Worm (Caenorhabditis elegans) whole organism, young adult: Measurements from ENCODE around the gene hpl-2.
A peak's percentile ranks its signal among the peaks of the same experiment; 100 is the strongest.

ENCODE experiments used
- D2030.7 ChIP-seq: fragments of 200-800 bp; sonication (Bioruptor generic); IDR thresholded peaks from 2 replicates; pipeline ENCODE4 v1.3.6; 2022; ENCODE audit warnings: missing genetic modification reagents, missing genetic modification characterization, missing compliant biosample characterization
- F23B12.7 ChIP-seq: sonication (generic microtip); optimal IDR thresholded peaks from 2 replicates; lab custom pipeline; 2017; ENCODE audit warnings: missing genetic modification characterization, mild to moderate bottlenecking, missing compliant biosample characterization, antibody characterized with exemption, moderate library complexity; ENCODE audit not compliant: insufficient read depth
- F37B4.10 ChIP-seq: fragments of 200-800 bp; sonication (Bioruptor generic); IDR thresholded peaks from 2 replicates; pipeline ENCODE4 v1.3.6; 2022; ENCODE audit warnings: missing genetic modification characterization, missing compliant biosample characterization
- F57C9.4 ChIP-seq: sonication (generic microtip); optimal IDR thresholded peaks from 2 replicates; lab custom pipeline; 2017; ENCODE audit warnings: mild to moderate bottlenecking, missing genetic modification characterization, missing compliant biosample characterization
- Y53G8AR.9 ChIP-seq: fragments of 200-800 bp; sonication (Bioruptor generic); conservative IDR thresholded peaks from 2 replicates; pipeline ENCODE4 v1.3.6; 2022; ENCODE audit warnings: missing genetic modification reagents, missing genetic modification characterization, missing compliant biosample characterization
- Y79H2A.3 ChIP-seq: fragments of 200-800 bp; sonication (Bioruptor generic); conservative IDR thresholded peaks from 2 replicates; pipeline ENCODE4 v1.3.6; 2022; ENCODE audit warnings: missing genetic modification reagents, missing genetic modification characterization, missing compliant biosample characterization
- Y95B8A.8 ChIP-seq: fragments of 200-800 bp; sonication (Bioruptor generic); IDR thresholded peaks from 2 replicates; pipeline ENCODE4 v1.3.6; 2022; ENCODE audit warnings: missing genetic modification reagents, missing genetic modification characterization, missing compliant biosample characterization
- ZK185.1 ChIP-seq: sonication (generic microtip); optimal IDR thresholded peaks from 2 replicates; lab custom pipeline; 2016; ENCODE audit warnings: mild to moderate bottlenecking, missing genetic modification characterization, missing compliant biosample characterization; ENCODE audit not compliant: poor library complexity, severe bottlenecking
- ama-1 ChIP-seq, 3 experiments: fragments of 150-350 bp in 1 of 3; sonication (generic microtip) in 2 of 3; optimal IDR thresholded peaks; 2 replicates each; lab custom pipeline; 2014 to 2018; ENCODE audit warnings: missing biosample characterization in 2 of 3, missing genetic modification characterization in 2 of 3, missing genetic modification reagents in 2 of 3
- attf-5 ChIP-seq: fragments of 200-800 bp; sonication (Bioruptor generic); optimal IDR thresholded peaks from 2 replicates; lab custom pipeline; 2018; ENCODE audit warnings: mild to moderate bottlenecking, missing genetic modification characterization, missing compliant biosample characterization
- attf-6 ChIP-seq: fragments of 200-800 bp; sonication (Bioruptor generic); IDR thresholded peaks from 2 replicates; pipeline ENCODE4 v1.3.6; 2022; ENCODE audit warnings: missing genetic modification reagents, missing genetic modification characterization, missing compliant biosample characterization
- ceh-91 ChIP-seq: fragments of 200-800 bp; sonication (Bioruptor generic); IDR thresholded peaks from 2 replicates; pipeline ENCODE4 v1.3.6; 2022; ENCODE audit warnings: missing genetic modification reagents, missing genetic modification characterization, missing compliant biosample characterization
- chd-7 ChIP-seq: sonication (generic microtip); optimal IDR thresholded peaks from 2 replicates; lab custom pipeline; 2016; ENCODE audit warnings: mild to moderate bottlenecking, missing genetic modification characterization, moderate library complexity, missing compliant biosample characterization
- egl-44 ChIP-seq: fragments of 200-800 bp; sonication (Bioruptor generic); IDR thresholded peaks from 2 replicates; pipeline ENCODE4 v1.3.6; 2022; ENCODE audit warnings: missing genetic modification reagents, missing genetic modification characterization, missing compliant biosample characterization
- him-1 ChIP-seq: sonication (generic microtip); optimal IDR thresholded peaks from 2 replicates; lab custom pipeline; 2016; ENCODE audit warnings: missing genotype, missing genetic modification reagents, missing genetic modification characterization, missing compliant biosample characterization
- hmg-20 ChIP-seq: fragments of 200-800 bp; sonication (Bioruptor generic); IDR thresholded peaks from 2 replicates; pipeline ENCODE4 v1.3.6; 2022; ENCODE audit warnings: missing genetic modification reagents, missing genetic modification characterization, missing compliant biosample characterization
- hsf-1 ChIP-seq: fragments of 200-800 bp; sonication (Bioruptor generic); IDR thresholded peaks from 2 replicates; pipeline ENCODE4 v1.3.6; 2022; ENCODE audit warnings: missing genetic modification reagents, missing genetic modification characterization, missing compliant biosample characterization
- lin-40 ChIP-seq: sonication (generic microtip); optimal IDR thresholded peaks from 2 replicates; lab custom pipeline; 2016; ENCODE audit warnings: missing genetic modification characterization, mild to moderate bottlenecking, missing compliant biosample characterization, missing genotype, missing genetic modification reagents
- lin-54 ChIP-seq: fragments of 200-800 bp; sonication (Bioruptor generic); optimal IDR thresholded peaks from 2 replicates; lab custom pipeline; 2018; ENCODE audit warnings: mild to moderate bottlenecking, missing genetic modification characterization, missing compliant biosample characterization
- lsl-1 ChIP-seq: fragments of 200-800 bp; sonication (Bioruptor generic); optimal IDR thresholded peaks from 2 replicates; lab custom pipeline; 2018; ENCODE audit warnings: mild to moderate bottlenecking, missing genetic modification characterization, moderate library complexity, missing compliant biosample characterization
- madf-3 ChIP-seq: fragments of 200-800 bp; sonication (Bioruptor generic); IDR thresholded peaks from 2 replicates; pipeline ENCODE4 v1.3.6; 2022; ENCODE audit warnings: missing genetic modification reagents, missing genetic modification characterization, missing compliant biosample characterization
- madf-6 ChIP-seq: fragments of 200-800 bp; sonication (Bioruptor generic); IDR thresholded peaks from 2 replicates; pipeline ENCODE4 v1.3.6; 2022; ENCODE audit warnings: missing genetic modification reagents, missing genetic modification characterization, missing compliant biosample characterization
- mcd-1 ChIP-seq: fragments of 200-800 bp; sonication (Bioruptor generic); IDR thresholded peaks from 2 replicates; pipeline ENCODE4 v1.3.6; 2022; ENCODE audit warnings: missing genetic modification reagents, missing genetic modification characterization, missing compliant biosample characterization
- nfyb-1 ChIP-seq: fragments of 200-800 bp; sonication (Bioruptor generic); IDR thresholded peaks from 2 replicates; pipeline ENCODE4 v1.3.6; 2022; ENCODE audit warnings: missing genetic modification reagents, missing genetic modification characterization, missing compliant biosample characterization
- nhr-27 ChIP-seq: fragments of 200-800 bp; sonication (Bioruptor generic); optimal IDR thresholded peaks from 2 replicates; lab custom pipeline; 2018; ENCODE audit warnings: mild to moderate bottlenecking, missing genetic modification characterization, moderate library complexity, missing compliant biosample characterization
- pbrm-1 ChIP-seq: fragments of 200-800 bp; sonication (Bioruptor generic); IDR thresholded peaks from 2 replicates; pipeline ENCODE4 v1.3.6; 2022; ENCODE audit warnings: missing genetic modification reagents, missing genetic modification characterization, missing compliant biosample characterization
- pha-4 ChIP-seq: fragments of 150-350 bp; sonication (generic microtip); optimal IDR thresholded peaks from 2 replicates; lab custom pipeline; 2014; ENCODE audit warnings: missing biosample characterization, missing genetic modification reagents, missing genetic modification characterization
- rec-8 ChIP-seq, 2 experiments: sonication (generic microtip); optimal IDR thresholded peaks; 2 replicates each; lab custom pipeline; 2016; ENCODE audit warnings: mild to moderate bottlenecking in 2 of 2, missing genetic modification characterization in 2 of 2, missing genetic modification reagents in 2 of 2, missing genotype in 2 of 2, missing biosample characterization in 1 of 2, missing compliant biosample characterization in 1 of 2, moderate library complexity in 1 of 2
- repo-1 ChIP-seq: sonication (generic microtip); optimal IDR thresholded peaks from 2 replicates; lab custom pipeline; 2017; ENCODE audit warnings: mild to moderate bottlenecking, missing genetic modification characterization, missing compliant biosample characterization
- rpc-1 ChIP-seq, 2 experiments: fragments of 150-350 bp in 1 of 2; sonication (generic microtip) in 1 of 2; optimal IDR thresholded peaks; 2 replicates each; lab custom pipeline; 2014 to 2018; ENCODE audit warnings: missing biosample characterization in 1 of 2, missing genetic modification characterization in 1 of 2, missing genetic modification reagents in 1 of 2, missing genotype in 1 of 2
- sea-2 ChIP-seq: fragments of 200-800 bp; sonication (Bioruptor generic); IDR thresholded peaks from 2 replicates; pipeline ENCODE4 v1.3.6; 2022; ENCODE audit warnings: missing genetic modification characterization, missing compliant biosample characterization
- snpc-1.3 ChIP-seq: sonication (generic microtip); optimal IDR thresholded peaks from 2 replicates; lab custom pipeline; 2017; ENCODE audit warnings: missing genetic modification characterization, mild to moderate bottlenecking, missing compliant biosample characterization, antibody characterized with exemption, moderate library complexity, missing genotype, missing genetic modification reagents; ENCODE audit not compliant: insufficient read depth
- snpc-3.4 ChIP-seq: sonication (generic microtip); optimal IDR thresholded peaks from 2 replicates; lab custom pipeline; 2017; ENCODE audit warnings: missing genetic modification characterization, mild to moderate bottlenecking, missing compliant biosample characterization, antibody characterized with exemption, moderate library complexity, missing genotype, missing genetic modification reagents
- sptf-2 ChIP-seq: fragments of 200-800 bp; sonication (Bioruptor generic); optimal IDR thresholded peaks from 2 replicates; lab custom pipeline; 2018; ENCODE audit warnings: mild to moderate bottlenecking, missing genetic modification characterization, missing compliant biosample characterization
- tlf-1 ChIP-seq: fragments of 200-800 bp; sonication (Bioruptor generic); optimal IDR thresholded peaks from 2 replicates; lab custom pipeline; 2018; ENCODE audit warnings: mild to moderate bottlenecking, missing genetic modification characterization, missing compliant biosample characterization
- xnd-1 ChIP-seq: sonication (generic microtip); optimal IDR thresholded peaks from 2 replicates; lab custom pipeline; 2016; ENCODE audit warnings: missing genotype, missing genetic modification reagents, missing genetic modification characterization, missing compliant biosample characterization
- ztf-18 ChIP-seq: sonication (generic microtip); optimal IDR thresholded peaks from 2 replicates; lab custom pipeline; 2016; ENCODE audit warnings: missing genotype, mild to moderate bottlenecking, missing genetic modification characterization, missing compliant biosample characterization
- ztf-22 ChIP-seq: fragments of 200-800 bp; sonication (Bioruptor generic); optimal IDR thresholded peaks from 2 replicates; lab custom pipeline; 2018; ENCODE audit warnings: mild to moderate bottlenecking, missing genetic modification characterization, moderate library complexity, missing compliant biosample characterization
- ztf-26 ChIP-seq: sonication (generic microtip); optimal IDR thresholded peaks from 2 replicates; lab custom pipeline; 2017; ENCODE audit warnings: missing genetic modification characterization, missing compliant biosample characterization
- ztf-28 ChIP-seq: fragments of 200-800 bp; sonication (Bioruptor generic); IDR thresholded peaks from 2 replicates; pipeline ENCODE4 v1.3.6; 2022; ENCODE audit warnings: missing genetic modification reagents, missing genetic modification characterization, missing compliant biosample characterization

hpl-2 gene

ce11 chrIII:10709676-10710075 is 45.7 kb downstream of the hpl-2 start:
- TF ChIP-seq pha-4 (tag; lab: Kevin White, UChicago), result no peak
- peak; percentile 45 for TF ChIP-seq lsl-1 (GFP tag; lab: Kevin White, UChicago)

ce11 chrIII:10708484-10708883 is 46.8 kb downstream of the hpl-2 start:
- TF ChIP-seq nfyb-1 (GFP tag; lab: Robert Waterston, UW) (peak; percentile 53; the same call in 1 of the 2 replicates), madf-6 (GFP tag; lab: Robert Waterston, UW) (peak; percentile 22; the same call in 1 of the 2 replicates), ztf-18 (tag; lab: Kevin White, UChicago) (peak; percentile 37), Y79H2A.3 (GFP tag; lab: Robert Waterston, UW) (0 out of 2 replicates have a peak, but pooled peaks have one; percentile 52), rpc-1 (optimal IDR thresholded peaks at IDR 0.05; lab: Kevin White, UChicago) (no peak), rpc-1 (tag; optimal IDR thresholded peaks at IDR 0.05; lab: Kevin White, UChicago) (no peak), rec-8 (tag; optimal IDR thresholded peaks at IDR 0.05; lab: Kevin White, UChicago) (no peak), madf-3 (0 out of 2 replicates have a peak, but pooled peaks have one; percentile 31)

DNA sequence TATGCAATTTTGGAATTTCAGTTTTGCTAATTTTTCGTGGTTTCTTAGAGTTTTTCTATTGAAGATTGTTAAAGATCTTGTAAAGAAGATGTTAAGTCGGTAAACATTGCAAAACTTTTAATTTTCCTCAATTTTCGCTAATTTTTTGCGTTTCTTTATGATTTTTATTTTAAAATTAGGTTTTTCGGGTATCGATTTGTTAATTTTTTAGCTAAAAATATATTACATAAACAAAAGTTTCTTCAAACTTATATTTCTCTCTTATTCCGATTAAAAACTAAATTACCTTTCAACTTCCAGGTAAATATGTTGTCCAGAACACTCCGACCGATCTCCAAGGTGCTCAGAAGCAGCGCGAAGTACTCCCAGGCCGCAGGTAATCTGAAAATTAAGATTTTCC is 47.9 kb downstream of the hpl-2 start, which contains the start of gene mrpl-12:
TSS of gene mrpl-12 (plus strand) at position 301 of the 400 bp plus-strand sequence.
- no peak for TF ChIP-seq ceh-91 (GFP tag; lab: Robert Waterston, UW)
- TF ChIP-seq, all 124 proteins: peak for 0

ce11 chrIII:10706972-10707438 is 48.3 kb downstream of the hpl-2 start, which contains the start of the genes Y39A1A.21 and Y39A1A.22:
Gene Y39A1A.21, minus strand, starts transcription at chrIII:10707022.
Gene Y39A1A.22, minus strand, starts transcription at chrIII:10707028.
- TF ChIP-seq snpc-1.3 (tag; lab: Kevin White, UChicago) (no peak), lsl-1 (GFP tag; lab: Kevin White, UChicago) (peak; percentile 71), mcd-1 (GFP tag; lab: Robert Waterston, UW) (peak; percentile 89), rec-8 (tag; optimal IDR thresholded peaks at IDR 0.05; lab: Kevin White, UChicago) (no peak), sea-2 (no peak), ztf-26 (tag; lab: Kevin White, UChicago) (peak; percentile 41), nhr-27 (no peak), hmg-20 (GFP tag; lab: Robert Waterston, UW) (peak; percentile 74), egl-44 (GFP tag; lab: Robert Waterston, UW) (peak; percentile 65; the same call in 1 of the 2 replicates), F37B4.10 (GFP tag; lab: Robert Waterston, UW) (no peak), attf-5 (GFP tag; lab: Kevin White, UChicago) (peak; percentile 77), Y95B8A.8 (GFP tag; lab: Robert Waterston, UW) (peak; percentile 43; the same call in 1 of the 2 replicates), ZK185.1 (tag; lab: Kevin White, UChicago) (peak; percentile 79), xnd-1 (tag; lab: Kevin White, UChicago) (peak; percentile 63), F23B12.7 (peak; percentile 55), lin-54 (GFP tag; lab: Kevin White, UChicago) (peak; percentile 80), F57C9.4 (tag; lab: Kevin White, UChicago) (no peak), pbrm-1 (GFP tag; lab: Robert Waterston, UW) (peak; percentile 74), attf-6 (GFP tag; lab: Robert Waterston, UW) (no peak), ztf-28 (GFP tag; lab: Robert Waterston, UW) (no peak), him-1 (tag; lab: Kevin White, UChicago) (peak; percentile 73), ama-1 (optimal IDR thresholded peaks at IDR 0.05; lab: Kevin White, UChicago) (no peak), ama-1 (GFP tag; optimal IDR thresholded peaks at IDR 0.05; lab: Kevin White, UChicago) (no peak), repo-1 (peak; percentile 37), madf-6 (GFP tag; lab: Robert Waterston, UW) (peak; percentile 84), Y53G8AR.9 (GFP tag; lab: Robert Waterston, UW) (peak; percentile 91), lin-40 (tag; lab: Kevin White, UChicago) (peak; percentile 80), D2030.7 (peak; percentile 42; the same call in 1 of the 2 replicates), nfyb-1 (GFP tag; lab: Robert Waterston, UW) (peak; percentile 88), chd-7 (tag; lab: Kevin White, UChicago) (peak; percentile 50), hsf-1 (0 out of 2 replicates have a peak, but pooled peaks have one; percentile 37), ztf-22 (no peak), snpc-3.4 (peak; percentile 56), tlf-1 (GFP tag; lab: Kevin White, UChicago) (peak; percentile 69), sptf-2 (GFP tag; lab: Kevin White, UChicago) (no peak)
